Fruit fly (Drosophila melanogaster): ENCODE results near the gene CG14411.

CG14411 gene

DNA sequence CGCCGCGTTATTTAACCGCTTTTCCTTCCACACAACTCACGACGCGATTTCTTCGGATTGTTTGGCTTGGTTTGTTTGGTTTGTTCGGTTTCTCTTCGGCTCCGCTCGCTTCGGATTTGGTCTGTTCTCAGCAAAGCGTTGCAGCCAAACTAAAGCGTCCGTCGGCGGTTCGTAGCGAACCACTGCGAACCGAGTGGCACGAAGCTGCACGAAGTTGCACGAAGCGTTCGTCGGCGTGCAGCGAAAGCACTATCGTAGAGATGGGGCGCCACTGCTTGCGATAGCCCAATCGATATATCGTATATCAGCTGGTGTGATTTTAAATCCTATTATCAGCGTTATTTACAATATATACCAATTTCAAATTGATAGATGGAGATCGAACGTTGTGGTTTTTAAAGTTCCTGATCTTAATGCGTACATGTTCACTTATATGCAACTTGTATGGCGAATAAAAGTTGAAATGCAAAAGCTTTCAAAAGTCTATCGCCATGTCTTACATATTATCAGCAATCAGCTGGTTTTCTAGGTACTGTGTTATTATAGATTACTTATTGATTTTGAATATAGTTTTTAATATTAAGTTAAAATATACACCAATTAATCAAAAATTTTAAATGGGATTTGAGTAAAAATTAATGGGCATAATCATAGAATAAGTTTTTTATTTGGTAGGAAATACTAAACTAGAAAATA lies 6.4 kb upstream of the CG14411 start, which contains the start of gene rut (continued):
- TF ChIP-seq Stat92E (GFP tag; optimal IDR thresholded peaks at IDR 0.05): no peak
- no peak for TF ChIP-seq CG11560 (tag; IDR thresholded peaks at IDR 0.05)
- TF ChIP-seq dmrt99B (tag; optimal IDR thresholded peaks at IDR 0.05): no peak
- no peak for TF ChIP-seq tgo (GFP tag; IDR thresholded peaks at IDR 0.05)
- no peak for TF ChIP-seq CG15269 (tag; optimal IDR thresholded peaks at IDR 0.05)
- TF ChIP-seq CG6175 (GFP tag; IDR thresholded peaks at IDR 0.05): peak; percentile 95
- 0 out of 3 replicates have a peak, but pooled peaks have one; percentile 9 for TF ChIP-seq zfh1 (GFP tag; IDR thresholded peaks at IDR 0.05)
- no peak for TF ChIP-seq CG5245 (GFP tag; optimal IDR thresholded peaks at IDR 0.05)
- TF ChIP-seq Doc3 (GFP tag; IDR thresholded peaks at IDR 0.05; ENCODE audit: partially characterized antibody): peak; percentile 90
- no peak for TF ChIP-seq Ptx1 (GFP tag; IDR thresholded peaks at IDR 0.05)
- no peak for TF ChIP-seq pnt (GFP tag; optimal IDR thresholded peaks at IDR 0.05)
- TF ChIP-seq Hr39 (optimal IDR thresholded peaks at IDR 0.05): no peak
- no peak for TF ChIP-seq CG7357 (GFP tag; IDR thresholded peaks at IDR 0.05)
- no peak for TF ChIP-seq CG8765 (GFP tag; IDR thresholded peaks at IDR 0.05)
- TF ChIP-seq CG7372 (GFP tag; IDR thresholded peaks at IDR 0.05): no peak
- peak; percentile 41 for TF ChIP-seq vvl (GFP tag; IDR thresholded peaks at IDR 0.05)
- no peak for TF ChIP-seq yki (optimal IDR thresholded peaks at IDR 0.05)
- peak; percentile 63 for TF ChIP-seq Dref (GFP tag; IDR thresholded peaks at IDR 0.05)
- TF ChIP-seq B-H2 (GFP tag; optimal IDR thresholded peaks at IDR 0.05): peak; percentile 33
- TF ChIP-seq peb (GFP tag; IDR thresholded peaks at IDR 0.05): no peak
- TF ChIP-seq CG31388 (GFP tag; optimal IDR thresholded peaks at IDR 0.05): no peak
- TF ChIP-seq disco-r (GFP tag; optimal IDR thresholded peaks at IDR 0.05): no peak
- no peak for TF ChIP-seq Dip2 (GFP tag; IDR thresholded peaks at IDR 0.05)
- TF ChIP-seq sens-2 (GFP tag; IDR thresholded peaks at IDR 0.05): no peak
- TF ChIP-seq CG6689 (GFP tag; IDR thresholded peaks at IDR 0.05): 0 out of 2 replicates have a peak, but pooled peaks have one; percentile 7
- no peak; the same call in 2 of the 3 replicates for TF ChIP-seq CG11456 (GFP tag; IDR thresholded peaks at IDR 0.05)
- no peak for TF ChIP-seq fu2 (GFP tag; optimal IDR thresholded peaks at IDR 0.05)
- no peak for TF ChIP-seq z (GFP tag; IDR thresholded peaks at IDR 0.05)
- TF ChIP-seq D (optimal IDR thresholded peaks at IDR 0.05): no peak
- TF ChIP-seq D (GFP tag; optimal IDR thresholded peaks at IDR 0.05): no peak
- TF ChIP-seq cwo (GFP tag; optimal IDR thresholded peaks at IDR 0.05): no peak
- no peak for TF ChIP-seq lbe (GFP tag; optimal IDR thresholded peaks at IDR 0.05)
- TF ChIP-seq E2f2 (GFP tag; IDR thresholded peaks at IDR 0.05): peak; percentile 55; the same call in 1 of the 2 replicates
- TF ChIP-seq MESR4 (GFP tag; optimal IDR thresholded peaks at IDR 0.05): peak; percentile 4
- 0 out of 2 replicates have a peak, but pooled peaks have one; percentile 9 for TF ChIP-seq al (GFP tag; IDR thresholded peaks at IDR 0.05)
- no peak for TF ChIP-seq CG9797 (GFP tag; optimal IDR thresholded peaks at IDR 0.05)
- no peak for TF ChIP-seq sima (GFP tag; optimal IDR thresholded peaks at IDR 0.05)
- no peak for TF ChIP-seq CG6654 (GFP tag; optimal IDR thresholded peaks at IDR 0.05)
- TF ChIP-seq CG30020 (tag; optimal IDR thresholded peaks at IDR 0.05): no peak
- TF ChIP-seq da (GFP tag; optimal IDR thresholded peaks at IDR 0.05): no peak
- TF ChIP-seq emc (GFP tag; optimal IDR thresholded peaks at IDR 0.05): no peak
- TF ChIP-seq crc (GFP tag; optimal IDR thresholded peaks at IDR 0.05): no peak
- TF ChIP-seq CG6254 (GFP tag; optimal IDR thresholded peaks at IDR 0.05): no peak
- TF ChIP-seq dmrt11E (tag; optimal IDR thresholded peaks at IDR 0.05): no peak
- no peak for TF ChIP-seq kah (GFP tag; optimal IDR thresholded peaks at IDR 0.05)
- no peak for TF ChIP-seq CG10431 (GFP tag; optimal IDR thresholded peaks at IDR 0.05)
- TF ChIP-seq CG15696 (tag; optimal IDR thresholded peaks at IDR 0.05): no peak
- no peak for TF ChIP-seq lmd (GFP tag; IDR thresholded peaks at IDR 0.05)
- no peak for TF ChIP-seq bigmax (GFP tag; optimal IDR thresholded peaks at IDR 0.05)
- TF ChIP-seq psq (GFP tag; optimal IDR thresholded peaks at IDR 0.05): no peak
- TF ChIP-seq CG9817 (tag; optimal IDR thresholded peaks at IDR 0.05): peak; percentile 22
- peak in 1 of 2 experiments; percentile 25 for TF ChIP-seq Pdp1 (GFP tag; optimal IDR thresholded peaks at IDR 0.05)
